Worm (Caenorhabditis elegans): ENCODE results near the gene ZK418.2.

ce11 chrIII:7112285-7112684 is 21.1 kb downstream of the ZK418.2 start:
- TF ChIP-seq fos-1 (tag; optimal IDR thresholded peaks at IDR 0.05) (no peak), ama-1 (optimal IDR thresholded peaks at IDR 0.05) (no peak), nhr-76 (tag; optimal IDR thresholded peaks at IDR 0.05) (no peak), vab-15 (tag; optimal IDR thresholded peaks at IDR 0.05) (no peak), nhr-11 (tag; optimal IDR thresholded peaks at IDR 0.05) (no peak), egl-13 (tag; optimal IDR thresholded peaks at IDR 0.05) (no peak)
